Worm (Caenorhabditis elegans) whole organism, L2 larva: ENCODE data around the gene srbc-71.
"Not testable (repeated sequence)": the region's sequence is repeated elsewhere in the genome, so short reads cannot be mapped to it uniquely, and the experiment has no call there.

Experiments
- ama-1 ChIP-seq: fragments of 150-350 bp; optimal IDR thresholded peaks from 2 replicates; lab custom pipeline; 2018; ENCODE audit warnings: inconsistent platforms
- dmd-4 ChIP-seq: sonication (generic microtip); optimal IDR thresholded peaks from 2 replicates; lab custom pipeline; 2017; ENCODE audit warnings: missing biosample characterization, missing genetic modification characterization
- elt-1 ChIP-seq: fragments of 150-350 bp; optimal IDR thresholded peaks from 2 replicates; lab custom pipeline; 2014; ENCODE audit warnings: missing biosample characterization, missing genetic modification characterization
- fos-1 ChIP-seq: fragments of 150-350 bp; optimal IDR thresholded peaks from 2 replicates; lab custom pipeline; 2014; ENCODE audit warnings: missing biosample characterization, missing genetic modification characterization
- skn-1 ChIP-seq: sonication (generic microtip); optimal IDR thresholded peaks from 2 replicates; lab custom pipeline; 2017; ENCODE audit warnings: missing biosample characterization, missing genetic modification characterization
- snpc-4 ChIP-seq: fragments of 150-350 bp; optimal IDR thresholded peaks from 2 replicates; lab custom pipeline; 2014; ENCODE audit warnings: missing biosample characterization, missing genetic modification characterization
- unc-62 ChIP-seq: fragments of 150-350 bp; optimal IDR thresholded peaks from 2 replicates; lab custom pipeline; 2014; ENCODE audit warnings: missing biosample characterization, missing genetic modification reagents, missing genetic modification characterization
- ztf-4 ChIP-seq: fragments of 150-350 bp; optimal IDR thresholded peaks from 2 replicates; lab custom pipeline; 2014; ENCODE audit warnings: missing biosample characterization, missing genetic modification characterization

DNA sequence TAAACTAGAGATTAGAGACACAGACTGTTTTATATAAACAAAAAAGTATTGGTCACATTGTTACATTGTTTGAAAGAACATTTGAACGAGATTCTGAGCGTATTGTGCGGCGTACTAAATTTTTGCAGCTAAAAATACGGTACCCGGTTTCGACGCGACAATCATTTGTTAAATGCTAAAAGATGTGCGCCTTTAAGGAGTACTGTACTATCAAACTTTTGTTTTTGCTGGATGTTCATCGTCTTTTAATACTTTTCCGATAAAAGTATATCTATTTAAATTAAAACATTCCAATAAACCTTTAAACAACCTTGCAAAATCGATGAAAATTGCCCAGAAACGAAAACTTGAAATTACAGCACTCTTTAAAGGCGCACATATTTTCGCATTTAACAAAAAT is 29.0 kb downstream of the srbc-71 start, which contains the start of gene K06B9.6:
- TF ChIP-seq fos-1; elt-1; skn-1; unc-62 (GFP tag; lab: Kevin White, UChicago); ztf-4 (tag; lab: Kevin White, UChicago); ama-1 (lab: Kevin White, UChicago); dmd-4; snpc-4 (tag; lab: Kevin White, UChicago): not testable (repeated sequence)
